Fruit fly (Drosophila melanogaster) whole organism, adult: ENCODE results near the gene GluRIID.

ENCODE experiments used
- CG11617 ChIP-seq: fragments of 200-800 bp; sonication (Bioruptor generic); optimal IDR thresholded peaks from 2 replicates; lab custom pipeline; 2017; ENCODE audit warnings: mild to moderate bottlenecking, missing biosample characterization, missing genetic modification reagents, missing genetic modification characterization
- CG12768 ChIP-seq: fragments of 200-800 bp; sonication (Bioruptor generic); optimal IDR thresholded peaks from 2 replicates; lab custom pipeline; 2017; ENCODE audit warnings: missing biosample characterization, missing genetic modification characterization, mild to moderate bottlenecking, moderate library complexity, missing genetic modification reagents
- CG14711 ChIP-seq: fragments of 200-800 bp; sonication (Bioruptor generic); optimal IDR thresholded peaks from 2 replicates; lab custom pipeline; 2018; ENCODE audit warnings: missing biosample characterization, mild to moderate bottlenecking, missing genetic modification characterization, moderate library complexity
- CG1620 ChIP-seq: fragments of 200-800 bp; sonication (Bioruptor generic); optimal IDR thresholded peaks from 2 replicates; lab custom pipeline; 2016; ENCODE audit warnings: missing biosample characterization, missing genetic modification characterization
- CG33017 ChIP-seq: fragments of 200-800 bp; sonication (Bioruptor generic); optimal IDR thresholded peaks from 2 replicates; lab custom pipeline; 2018; ENCODE audit warnings: missing biosample characterization, mild to moderate bottlenecking, missing genetic modification characterization, moderate library complexity
- CG5204 ChIP-seq: fragments of 200-800 bp; sonication (Bioruptor generic); optimal IDR thresholded peaks from 2 replicates; lab custom pipeline; 2016; ENCODE audit warnings: missing biosample characterization, missing genetic modification characterization
- CG7045 ChIP-seq: fragments of 200-800 bp; sonication (Bioruptor generic); optimal IDR thresholded peaks from 2 replicates; lab custom pipeline; 2017; ENCODE audit warnings: missing biosample characterization, mild to moderate bottlenecking, missing genetic modification characterization
- CG7101 ChIP-seq: fragments of 200-800 bp; sonication (Bioruptor generic); optimal IDR thresholded peaks from 2 replicates; lab custom pipeline; 2018; ENCODE audit warnings: missing biosample characterization, mild to moderate bottlenecking, missing genetic modification characterization, moderate library complexity
- Clk ChIP-seq: fragments of 200-800 bp; sonication (Bioruptor generic); optimal IDR thresholded peaks from 2 replicates; lab custom pipeline; 2017; ENCODE audit warnings: missing biosample characterization, missing genetic modification characterization
- Crg-1 ChIP-seq: fragments of 200-800 bp; sonication (Bioruptor generic); optimal IDR thresholded peaks from 2 replicates; lab custom pipeline; 2016; ENCODE audit warnings: missing biosample characterization, missing genetic modification characterization
- Hr96 ChIP-seq: fragments of 200-800 bp; sonication (Bioruptor generic); optimal IDR thresholded peaks from 2 replicates; lab custom pipeline; 2016; ENCODE audit warnings: missing biosample characterization, missing genetic modification characterization
- Mnt ChIP-seq: fragments of 200-800 bp; sonication (Bioruptor generic); optimal IDR thresholded peaks from 2 replicates; lab custom pipeline; 2016; ENCODE audit warnings: missing biosample characterization, mild to moderate bottlenecking, missing genetic modification characterization
- bab1 ChIP-seq: fragments of 200-800 bp; sonication (Bioruptor generic); optimal IDR thresholded peaks from 3 replicates; lab custom pipeline; 2019; ENCODE audit warnings: missing biosample characterization, mild to moderate bottlenecking, missing genetic modification characterization, moderate library complexity
- cic ChIP-seq: fragments of 200-800 bp; sonication (Bioruptor generic); optimal IDR thresholded peaks from 2 replicates; lab custom pipeline; 2017; ENCODE audit warnings: missing biosample characterization, mild to moderate bottlenecking, missing genetic modification characterization, moderate library complexity
- cnc ChIP-seq, 2 experiments: fragments of >200 bp; optimal IDR thresholded peaks; 2 replicates each; lab custom pipeline; 2017
- kay ChIP-seq: fragments of 200-800 bp; sonication (Bioruptor generic); peaks from one replicate; lab custom pipeline; 2016; ENCODE audit warnings: missing biosample characterization, missing genetic modification characterization, borderline replicate concordance
- ovo ChIP-seq: fragments of 200-800 bp; sonication (Bioruptor generic); optimal IDR thresholded peaks from 2 replicates; lab custom pipeline; 2016; ENCODE audit warnings: missing biosample characterization, missing genetic modification characterization
- pad ChIP-seq: fragments of 200-800 bp; sonication (Bioruptor generic); optimal IDR thresholded peaks from 3 replicates; lab custom pipeline; 2017; ENCODE audit warnings: missing biosample characterization, missing genetic modification characterization, mild to moderate bottlenecking, moderate library complexity, missing genetic modification reagents
- tj ChIP-seq: fragments of 200-800 bp; sonication (Bioruptor generic); optimal IDR thresholded peaks from 3 replicates; lab custom pipeline; 2017; ENCODE audit warnings: missing biosample characterization, mild to moderate bottlenecking, missing genetic modification characterization, moderate library complexity
- toe ChIP-seq: fragments of 200-800 bp; sonication (Bioruptor generic); optimal IDR thresholded peaks from 2 replicates; lab custom pipeline; 2016; ENCODE audit warnings: missing biosample characterization, missing genetic modification characterization

Gene GluRIID

dm6 chr3R:20621805-20622286 lies 30.4 kb downstream of the GluRIID start, which contains the start of gene H:
H (plus strand) TSS chr3R:20621938.
- TF ChIP-seq CG33017 (tag; lab: Kevin White, UChicago) (no peak), toe (GFP tag; lab: Kevin White, UChicago) (no peak), CG1620 (no peak), cic (GFP tag; lab: Kevin White, UChicago) (no peak), pad (no peak), CG7045 (GFP tag; lab: Kevin White, UChicago) (no peak), Mnt (GFP tag; lab: Kevin White, UChicago) (peak; percentile 48), ovo (GFP tag; lab: Kevin White, UChicago) (no peak), CG5204 (GFP tag; lab: Kevin White, UChicago) (no peak), CG12768 (no peak), CG7101 (tag; lab: Kevin White, UChicago) (no peak), CG11617 (GFP tag; lab: Kevin White, UChicago) (peak; percentile 52), cnc (optimal IDR thresholded peaks at IDR 0.05; lab: Kevin White, UChicago) (no peak), kay (GFP tag; lab: Kevin White, UChicago) (no peak), Clk (GFP tag; lab: Kevin White, UChicago) (no peak), CG14711 (no peak), tj (GFP tag; lab: Kevin White, UChicago) (peak; percentile 22), Hr96 (GFP tag; lab: Kevin White, UChicago) (no peak), bab1 (GFP tag; lab: Kevin White, UChicago) (no peak), Crg-1 (no peak)

DNA sequence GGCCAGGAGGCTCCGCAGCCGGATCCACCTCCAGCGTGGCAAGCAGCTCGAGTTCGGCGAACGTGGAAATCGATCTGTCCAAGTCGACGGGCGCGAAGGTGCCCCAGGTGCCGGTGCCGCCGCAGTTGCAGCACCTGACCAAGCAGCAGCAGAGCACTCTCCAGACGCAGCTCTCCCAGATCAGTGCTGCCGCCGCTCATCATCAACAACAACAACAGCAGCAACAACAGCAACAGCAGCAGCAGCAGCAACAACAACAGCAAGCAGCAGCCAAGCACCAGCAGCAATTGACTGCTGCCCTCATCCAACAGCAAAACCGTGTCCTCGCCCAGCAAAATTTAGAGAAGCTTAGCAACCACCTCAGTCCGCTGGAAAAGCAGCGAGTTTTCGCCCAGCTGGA lies 33.3 kb downstream of the GluRIID start:
- TF ChIP-seq CG11617 (GFP tag; lab: Kevin White, UChicago) (no peak), tj (GFP tag; lab: Kevin White, UChicago) (no peak), CG1620 (no peak), cnc (optimal IDR thresholded peaks at IDR 0.05; lab: Kevin White, UChicago) (no peak), CG14711 (no peak), toe (GFP tag; lab: Kevin White, UChicago) (no peak), Clk (GFP tag; lab: Kevin White, UChicago) (no peak), bab1 (GFP tag; lab: Kevin White, UChicago) (no peak), Hr96 (GFP tag; lab: Kevin White, UChicago) (no peak), CG12768 (no peak), CG5204 (GFP tag; lab: Kevin White, UChicago) (no peak), Mnt (GFP tag; lab: Kevin White, UChicago) (no peak), Crg-1 (no peak), CG7045 (GFP tag; lab: Kevin White, UChicago) (no peak), CG33017 (tag; lab: Kevin White, UChicago) (no peak), cic (GFP tag; lab: Kevin White, UChicago) (no peak), pad (no peak), ovo (GFP tag; lab: Kevin White, UChicago) (no peak), CG7101 (tag; lab: Kevin White, UChicago) (no peak), kay (GFP tag; lab: Kevin White, UChicago) (no peak)

dm6 chr3R:20617583-20617982 lies 34.7 kb downstream of the GluRIID start, which contains the start of gene CG5466:
CG5466 (plus strand) TSS chr3R:20617883.
- TF ChIP-seq CG5204 (GFP tag; lab: Kevin White, UChicago) = no peak
- no peak for TF ChIP-seq CG11617 (GFP tag; lab: Kevin White, UChicago)
- no peak for TF ChIP-seq kay (GFP tag; lab: Kevin White, UChicago)
- no peak for TF ChIP-seq CG14711
- TF ChIP-seq cnc (optimal IDR thresholded peaks at IDR 0.05; lab: Kevin White, UChicago) = no peak
- no peak for TF ChIP-seq Clk (GFP tag; lab: Kevin White, UChicago)
- TF ChIP-seq cic (GFP tag; lab: Kevin White, UChicago) = no peak
- no peak for TF ChIP-seq CG12768

- TF ChIP-seq Hr96 (GFP tag; lab: Kevin White, UChicago) (no peak), cic (GFP tag; lab: Kevin White, UChicago) (no peak), Mnt (GFP tag; lab: Kevin White, UChicago) (no peak), CG7045 (GFP tag; lab: Kevin White, UChicago) (no peak), CG12768 (no peak), bab1 (GFP tag; lab: Kevin White, UChicago) (no peak), toe (GFP tag; lab: Kevin White, UChicago) (no peak), CG14711 (no peak), pad (no peak)
Observed at dm6 chr3R:20616801-20617200, 35.4 kb downstream of the GluRIID start, which contains the start of gene CG15923. CG15923 (minus strand) TSS chr3R:20616901.

dm6 chr3R:20608199-20608598 lies 44.1 kb downstream of the GluRIID start:
- TF ChIP-seq CG7045 (GFP tag; lab: Kevin White, UChicago) = no peak
- no peak for TF ChIP-seq kay (GFP tag; lab: Kevin White, UChicago)
- TF ChIP-seq CG14711 = no peak
- no peak for TF ChIP-seq tj (GFP tag; lab: Kevin White, UChicago)
- TF ChIP-seq Hr96 (GFP tag; lab: Kevin White, UChicago) = no peak
- TF ChIP-seq Crg-1 = no peak
- no peak for TF ChIP-seq bab1 (GFP tag; lab: Kevin White, UChicago)
- TF ChIP-seq Mnt (GFP tag; lab: Kevin White, UChicago) = no peak
- TF ChIP-seq CG5204 (GFP tag; lab: Kevin White, UChicago) = no peak
- TF ChIP-seq cnc (optimal IDR thresholded peaks at IDR 0.05; lab: Kevin White, UChicago) = no peak
- no peak for TF ChIP-seq CG33017 (tag; lab: Kevin White, UChicago)
- TF ChIP-seq CG12768 = no peak

dm6 chr3R:20605562-20606155 lies 46.6 kb downstream of the GluRIID start:
- TF ChIP-seq kay (GFP tag; lab: Kevin White, UChicago) = peak; percentile 78
- TF ChIP-seq CG5204 (GFP tag; lab: Kevin White, UChicago) = peak; percentile 32
- TF ChIP-seq CG1620 = no peak
- TF ChIP-seq CG33017 (tag; lab: Kevin White, UChicago) = peak; percentile 25
